Worm (Caenorhabditis elegans) whole organism, early embryonic: ENCODE data around the gene clp-6.

Experiments
- ama-1 ChIP-seq: fragments of 150-350 bp; optimal IDR thresholded peaks from 2 replicates; lab custom pipeline; 2014
- ceh-13 ChIP-seq: fragments of 200-800 bp; sonication (Bioruptor generic); optimal IDR thresholded peaks from 2 replicates; lab custom pipeline; 2018; ENCODE audit warnings: mild to moderate bottlenecking, missing genetic modification characterization, missing compliant biosample characterization
- flt-1 ChIP-seq: fragments of 200-800 bp; sonication (Bioruptor generic); IDR thresholded peaks from 2 replicates; pipeline ENCODE4 v1.3.6; 2022; ENCODE audit warnings: missing genetic modification characterization, missing compliant biosample characterization

DNA sequence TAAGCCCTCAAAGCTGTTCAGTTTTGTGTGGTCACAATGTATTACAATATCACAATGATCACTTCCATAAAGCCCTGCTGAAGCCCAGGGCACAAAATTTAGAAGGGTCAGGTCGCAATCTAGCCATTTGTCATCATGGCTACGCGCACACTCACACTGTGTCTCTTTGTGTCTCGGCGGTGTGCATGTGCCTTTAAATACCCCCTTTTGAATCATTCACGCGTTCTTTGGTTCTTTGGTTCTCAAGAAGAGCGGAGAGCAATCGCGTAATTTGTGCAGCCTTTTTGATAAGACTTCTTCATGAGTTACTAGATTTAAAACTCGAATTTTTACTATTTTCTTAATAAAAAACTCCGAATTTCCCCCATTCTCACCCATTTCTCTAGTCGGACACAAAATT lies 20.2 kb upstream of the clp-6 start:
- TF ChIP-seq ceh-13 (GFP tag; lab: Kevin White, UChicago) = no peak
- no peak for TF ChIP-seq ama-1 (lab: Kevin White, UChicago)
- no peak for TF ChIP-seq flt-1 (GFP tag; lab: Robert Waterston, UW)
